Fruit fly (Drosophila melanogaster): ENCODE results near the gene CG7194.

DNA sequence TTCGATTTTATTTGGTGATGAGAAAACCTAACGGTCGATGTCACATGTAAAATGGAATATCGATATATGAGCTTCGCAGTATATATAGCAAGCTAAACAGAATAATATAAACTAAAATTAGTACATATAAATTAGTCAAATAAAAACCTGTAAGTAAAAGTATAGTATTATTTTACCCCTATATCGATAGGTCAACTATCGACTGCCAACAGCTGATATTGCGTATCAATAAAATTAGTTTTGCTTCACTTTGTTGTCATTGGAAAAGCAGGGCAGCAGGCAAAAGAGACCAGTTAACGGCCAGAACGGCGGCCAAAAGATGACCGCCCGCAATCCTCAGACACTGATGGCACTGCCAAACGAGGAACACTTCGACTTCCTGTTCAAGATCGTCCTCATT is 6.9 kb downstream of the CG7194 start, which contains the start of gene Rab19:
- TF ChIP-seq CG5204 (GFP tag; optimal IDR thresholded peaks at IDR 0.05): no peak
- no peak for TF ChIP-seq CG11617 (GFP tag; optimal IDR thresholded peaks at IDR 0.05)
- no peak for TF ChIP-seq pad (GFP tag; optimal IDR thresholded peaks at IDR 0.05)
- no peak for TF ChIP-seq toe (GFP tag; optimal IDR thresholded peaks at IDR 0.05)
